Worm (Caenorhabditis elegans): ENCODE results near the gene T13C5.10.

The T13C5.10 gene

ce11 chrX:6184709-6185108 lies 3.2 kb upstream of the T13C5.10 start, which contains the start of gene T13C5.2 (continued):
- no peak for TF ChIP-seq madf-9 (GFP tag; conservative IDR thresholded peaks at IDR 0.05)

- TF ChIP-seq mxl-3 (GFP tag; optimal IDR thresholded peaks at IDR 0.05) (no peak), T26A8.4 (GFP tag; IDR thresholded peaks at IDR 0.05) (no peak), nhr-237 (tag; optimal IDR thresholded peaks at IDR 0.05) (no peak), php-3 (GFP tag; IDR thresholded peaks at IDR 0.05) (no peak), set-16 (GFP tag; IDR thresholded peaks at IDR 0.05) (no peak), ceh-32 (tag; optimal IDR thresholded peaks at IDR 0.05; ENCODE audit: poor library complexity) (no peak)
Observed at ce11 chrX:6189955-6190354, 2.0 kb downstream of the T13C5.10 start, which contains the start of gene T13C5.9. TSS of gene T13C5.9 (plus strand) at chrX:6190255.

DNA sequence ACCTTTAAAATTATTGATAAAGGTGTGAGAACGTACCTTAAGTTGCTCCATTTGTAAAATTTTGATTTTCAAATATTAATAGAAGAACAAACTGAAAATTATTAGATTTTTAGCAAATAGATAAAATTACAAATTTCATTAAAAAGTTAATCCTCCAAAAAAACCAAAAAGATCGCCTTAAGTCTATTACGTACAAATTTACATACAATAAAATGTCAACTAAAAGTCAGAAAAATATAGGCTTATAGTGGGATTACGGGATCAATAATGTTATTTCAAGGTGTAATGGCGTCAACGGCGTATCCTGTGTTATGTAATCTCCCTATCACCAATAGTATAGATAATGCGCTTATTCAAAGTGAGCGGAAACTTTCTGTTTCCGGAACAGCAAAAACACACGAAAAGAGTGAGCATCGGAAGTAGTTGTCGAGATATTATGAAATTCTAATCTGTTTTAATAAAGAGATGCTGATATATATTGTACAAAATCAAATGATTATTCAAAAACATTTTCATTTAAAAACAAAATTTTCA lies 6.3 kb downstream of the T13C5.10 start, which contains the start of gene ceh-54:
TSS of gene ceh-54 (minus strand) at position 51 of the 534 bp plus-strand sequence.
- TF ChIP-seq spr-1 (tag; optimal IDR thresholded peaks at IDR 0.05) (no peak), lin-38 (GFP tag; IDR thresholded peaks at IDR 0.05) (no peak), daf-8 (GFP tag; IDR thresholded peaks at IDR 0.05) (no peak), php-3 (GFP tag; IDR thresholded peaks at IDR 0.05) (no peak), ceh-82 (tag; optimal IDR thresholded peaks at IDR 0.05) (no peak), tag-97 (GFP tag; IDR thresholded peaks at IDR 0.05) (no peak)

ce11 chrX:6196627-6197026 lies 8.7 kb downstream of the T13C5.10 start, which contains the start of gene daf-9:
TSS of gene daf-9 (plus strand) at chrX:6196927.
- TF ChIP-seq mxl-3 (GFP tag; optimal IDR thresholded peaks at IDR 0.05) (peak; percentile 33), Y105C5A.15 (GFP tag; IDR thresholded peaks at IDR 0.05) (no peak)

ce11 chrX:6201542-6201941 lies 13.6 kb downstream of the T13C5.10 start:
- TF ChIP-seq lin-38 (GFP tag; IDR thresholded peaks at IDR 0.05): no peak
- peak; percentile 79 for TF ChIP-seq aha-1 (tag)
- TF ChIP-seq nhr-6 (tag; optimal IDR thresholded peaks at IDR 0.05): peak; percentile 2
- TF ChIP-seq hlh-11 (tag; optimal IDR thresholded peaks at IDR 0.05): peak; percentile 43
- TF ChIP-seq Y105C5A.15 (GFP tag; IDR thresholded peaks at IDR 0.05): no peak
- TF ChIP-seq mep-1 (tag; optimal IDR thresholded peaks at IDR 0.05): peak; percentile 62
- TF ChIP-seq ama-1 (optimal IDR thresholded peaks at IDR 0.05): peak; percentile 29
- peak in 1 of 2 experiments; percentile 48 for TF ChIP-seq mdl-1 (tag; optimal IDR thresholded peaks at IDR 0.05)
- TF ChIP-seq arid-1 (GFP tag; conservative IDR thresholded peaks at IDR 0.05): no peak
- peak; percentile 76 for TF ChIP-seq hlh-30 (tag; optimal IDR thresholded peaks at IDR 0.05; ENCODE audit: insufficient read depth)
- peak; percentile 66 for TF ChIP-seq mxl-3 (GFP tag; optimal IDR thresholded peaks at IDR 0.05)
- TF ChIP-seq mdt-29 (GFP tag; IDR thresholded peaks at IDR 0.05): no peak
- no peak for TF ChIP-seq ztf-7 (tag; optimal IDR thresholded peaks at IDR 0.05)
- peak in 1 of 2 experiments; percentile 57 for TF ChIP-seq lsy-2 (tag; optimal IDR thresholded peaks at IDR 0.05)
- peak in 1 of 2 experiments; percentile 93 for TF ChIP-seq unc-62 (GFP tag; optimal IDR thresholded peaks at IDR 0.05 in 1 of 2)
- no peak for TF ChIP-seq unc-62 (tag; optimal IDR thresholded peaks at IDR 0.05)
- peak; percentile 58 for TF ChIP-seq nhr-28 (tag; optimal IDR thresholded peaks at IDR 0.05)
- 0 out of 2 replicates have a peak, but pooled peaks have one; percentile 17 for TF ChIP-seq zfp-3 (GFP tag; conservative IDR thresholded peaks at IDR 0.05)
- no peak for TF ChIP-seq jun-1 (tag; optimal IDR thresholded peaks at IDR 0.05)
- TF ChIP-seq dve-1 (tag; optimal IDR thresholded peaks at IDR 0.05; ENCODE audit: insufficient read depth): peak; percentile 3

- TF ChIP-seq attf-4 (tag; optimal IDR thresholded peaks at IDR 0.05) (no peak), Y75B8A.6 (GFP tag; IDR thresholded peaks at IDR 0.05) (no peak), lin-29 (GFP tag; IDR thresholded peaks at IDR 0.05) (no peak), ama-1 (optimal IDR thresholded peaks at IDR 0.05) (no peak), Y5F2A.4 (GFP tag; optimal IDR thresholded peaks at IDR 0.05) (no peak), unc-39 (tag; optimal IDR thresholded peaks at IDR 0.05) (no peak), daf-16 (GFP tag; optimal IDR thresholded peaks at IDR 0.05) (peak in 1 of 2 experiments; percentile 23), daf-16 (tag; optimal IDR thresholded peaks at IDR 0.05) (no peak), lin-39 (tag; optimal IDR thresholded peaks at IDR 0.05) (no peak), nhr-6 (tag; optimal IDR thresholded peaks at IDR 0.05) (no peak), nhr-28 (tag; optimal IDR thresholded peaks at IDR 0.05) (no peak), nhr-11 (tag; optimal IDR thresholded peaks at IDR 0.05) (peak; percentile 1), dmd-6 (GFP tag; IDR thresholded peaks at IDR 0.05) (no peak)
Observed at ce11 chrX:6202809-6203208, 14.9 kb downstream of the T13C5.10 start.
